Fruit fly (Drosophila melanogaster) Kc167 (cell line): ENCODE results near the gene Alp9.

ENCODE experiments used
- Myc ChIP-seq: fragments of >200 bp; optimal IDR thresholded peaks from 2 replicates; lab custom pipeline; 2017; ENCODE audit warnings: missing external identifiers
- Sin3A ChIP-seq: fragments of >200 bp; optimal IDR thresholded peaks from 2 replicates; lab custom pipeline; 2018; ENCODE audit warnings: missing external identifiers
- h ChIP-seq: fragments of >200 bp; optimal IDR thresholded peaks from 3 replicates; lab custom pipeline; 2018; ENCODE audit warnings: missing external identifiers
- insv ChIP-seq: fragments of >200 bp; optimal IDR thresholded peaks from 3 replicates; lab custom pipeline; 2018; ENCODE audit warnings: missing external identifiers
- psq ChIP-seq: fragments of >200 bp; optimal IDR thresholded peaks from 2 replicates; lab custom pipeline; 2017; ENCODE audit warnings: missing external identifiers
- ttk ChIP-seq: sonication (Bioruptor generic); optimal IDR thresholded peaks from 2 replicates; lab custom pipeline; 2017; ENCODE audit warnings: missing external identifiers

The Alp9 gene

DNA sequence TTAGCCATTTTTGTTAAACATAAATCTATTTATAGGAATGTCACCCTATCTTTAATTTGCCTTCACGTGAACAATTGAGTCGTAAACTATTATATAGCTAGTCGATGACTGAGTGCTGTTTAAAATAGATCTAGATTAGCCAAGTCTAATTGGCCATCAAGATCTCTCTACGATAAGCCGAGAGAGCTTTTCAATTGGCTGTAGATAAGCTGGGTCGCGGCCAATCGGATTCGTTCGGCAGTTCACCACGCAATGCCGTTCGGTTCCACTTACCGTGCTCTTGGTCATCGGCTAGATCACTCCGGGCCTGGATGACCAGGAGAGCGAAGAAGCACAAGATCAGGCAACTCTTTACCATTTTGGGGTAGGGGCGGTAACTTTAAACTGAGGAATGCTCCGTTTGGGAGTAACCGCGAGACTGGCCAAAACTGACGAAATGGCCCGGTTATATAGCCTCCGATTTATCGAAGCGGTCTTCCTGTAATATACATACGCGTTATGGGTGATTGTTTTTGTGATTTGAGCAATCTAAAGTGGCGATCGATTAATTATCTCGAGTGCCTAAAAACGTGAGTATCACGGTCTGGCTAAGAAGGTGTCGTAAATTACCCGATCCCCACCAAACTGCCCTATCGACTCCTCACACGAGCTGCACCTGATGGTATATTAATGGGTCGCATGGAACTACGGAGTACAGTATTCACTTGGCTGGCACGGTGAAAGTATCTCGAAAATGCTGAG, at the start of gene Alp9, which contains the start of gene Alp10:
Gene Alp9, plus strand, starts transcription at position 690 of the 741 bp plus-strand sequence.
Gene Alp10, minus strand, starts transcription at position 420 of the 741 bp plus-strand sequence.
- TF ChIP-seq psq (no peak), insv (lab: Kevin White, UChicago) (no peak), ttk (lab: Kevin White, UChicago) (no peak), h (lab: Kevin White, UChicago) (no peak), Sin3A (no peak), Myc (lab: Kevin White, UChicago) (no peak)

DNA sequence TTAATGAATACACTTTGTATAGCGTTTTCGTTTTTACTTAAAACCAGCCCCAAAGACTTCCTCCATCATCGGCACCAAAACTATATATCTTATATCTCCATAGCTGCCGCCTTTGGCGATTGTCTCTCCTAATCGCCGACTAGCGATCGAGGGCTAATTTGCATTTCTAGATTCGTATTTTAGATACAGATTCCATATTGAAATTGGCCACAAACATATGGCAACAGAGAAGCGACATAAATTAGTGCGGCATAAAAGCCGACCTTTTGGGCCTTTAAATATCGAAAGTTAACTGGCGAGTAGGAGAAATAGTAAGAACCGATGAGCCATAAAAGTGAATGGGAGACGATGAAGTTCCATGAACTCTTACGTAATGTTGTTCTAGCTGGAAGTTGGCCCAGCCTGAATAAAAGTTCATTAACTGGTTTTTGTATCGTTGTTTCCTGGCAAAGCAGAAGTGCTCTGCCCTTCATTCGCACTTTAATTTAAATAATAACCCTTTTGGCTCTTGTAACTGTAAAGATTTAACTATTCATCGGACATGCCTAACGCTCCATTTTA, 46.7 kb upstream of the Alp9 start:
- no peak for TF ChIP-seq psq
- no peak for TF ChIP-seq h (lab: Kevin White, UChicago)
- no peak for TF ChIP-seq Sin3A
- TF ChIP-seq insv (lab: Kevin White, UChicago) = no peak
- TF ChIP-seq Myc (lab: Kevin White, UChicago) = no peak
- no peak for TF ChIP-seq ttk (lab: Kevin White, UChicago)

DNA sequence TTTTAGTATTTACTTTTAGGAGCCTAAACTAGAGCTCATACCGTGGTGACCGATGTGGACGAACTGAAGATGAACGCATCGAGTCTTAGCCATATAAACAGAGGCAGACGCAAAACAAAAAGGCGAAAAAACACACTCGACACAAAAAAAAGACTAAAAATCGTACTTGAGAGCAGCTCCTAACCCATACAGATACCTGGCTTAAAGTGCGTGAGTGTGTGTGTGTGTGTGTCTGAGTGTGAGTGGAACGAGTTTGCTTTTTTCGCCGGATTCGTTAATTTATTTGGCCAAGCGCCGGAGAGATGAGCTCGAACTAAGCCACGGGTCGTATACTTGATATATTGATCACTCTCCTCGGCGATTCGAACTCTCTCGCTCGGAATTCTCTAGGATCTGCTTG, 44.3 kb upstream of the Alp9 start, which contains the start of gene frm:
Gene frm, minus strand, starts transcription at position 73 of the 400 bp plus-strand sequence.
- TF ChIP-seq insv (lab: Kevin White, UChicago) (no peak), Sin3A (no peak), psq (no peak), ttk (lab: Kevin White, UChicago) (no peak)

DNA sequence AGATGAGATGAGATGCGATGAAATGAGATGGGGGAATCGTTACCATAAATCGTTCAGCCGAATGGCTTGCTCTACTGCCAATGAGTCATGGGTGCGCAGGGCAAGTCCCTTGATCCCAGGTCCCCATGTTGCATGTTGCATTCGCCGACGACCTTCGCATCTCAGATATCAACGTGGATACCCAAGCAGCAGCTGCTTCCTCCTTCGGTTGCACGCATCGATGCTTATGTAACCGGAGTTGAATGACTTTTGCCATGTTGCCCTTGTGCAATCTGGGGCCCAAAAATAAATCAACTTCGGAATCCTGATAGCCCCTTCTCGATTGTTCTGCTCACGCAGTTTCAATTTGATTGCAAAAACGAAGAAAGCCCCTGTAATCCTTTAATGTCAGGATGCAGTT, 41.6 kb upstream of the Alp9 start:
- TF ChIP-seq Sin3A (no peak), ttk (lab: Kevin White, UChicago) (no peak), h (lab: Kevin White, UChicago) (no peak), insv (lab: Kevin White, UChicago) (no peak)

DNA sequence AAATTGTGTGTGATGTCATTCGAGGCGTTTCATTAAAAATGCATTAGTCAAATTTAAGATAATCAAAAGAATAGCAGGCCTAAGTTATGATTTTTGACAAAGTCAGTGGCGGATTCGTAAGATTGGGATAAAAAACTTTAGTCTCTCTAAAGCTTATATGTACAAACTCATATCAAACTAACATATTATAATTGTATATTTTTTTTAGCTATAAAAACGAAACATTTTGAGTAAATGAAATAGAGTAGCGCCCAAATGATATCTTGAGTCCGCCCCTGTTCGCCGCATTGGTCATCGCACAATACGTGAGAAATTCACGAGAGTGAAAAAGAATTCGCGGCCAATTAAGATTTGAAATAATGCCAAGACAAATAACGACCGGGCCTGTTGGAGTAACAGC, 41.0 kb upstream of the Alp9 start:
- TF ChIP-seq h (lab: Kevin White, UChicago) = no peak
- no peak for TF ChIP-seq Myc (lab: Kevin White, UChicago)
- no peak for TF ChIP-seq psq
- TF ChIP-seq Sin3A = no peak
- TF ChIP-seq insv (lab: Kevin White, UChicago) = no peak
- TF ChIP-seq ttk (lab: Kevin White, UChicago) = no peak

DNA sequence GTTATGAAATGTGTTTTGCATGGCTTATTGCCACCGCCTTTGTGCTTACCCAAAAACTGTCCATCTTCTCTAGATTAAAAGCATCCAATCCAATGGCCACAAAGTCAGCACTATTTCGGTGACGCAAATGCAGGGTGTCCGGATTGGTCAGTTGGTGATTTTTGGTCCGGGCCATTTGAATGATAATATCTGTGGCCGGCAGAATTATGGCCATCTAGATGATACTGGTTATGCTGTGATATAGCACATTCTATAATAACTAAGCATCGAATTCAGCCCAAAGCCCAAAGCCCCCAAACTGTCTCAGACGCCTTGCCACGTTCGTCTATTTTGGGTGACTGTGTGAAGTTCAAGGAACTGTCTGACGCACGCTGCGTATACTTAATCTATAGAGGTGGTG, 39.1 kb upstream of the Alp9 start:
- TF ChIP-seq Sin3A (no peak), psq (no peak), Myc (lab: Kevin White, UChicago) (no peak), ttk (lab: Kevin White, UChicago) (no peak), insv (lab: Kevin White, UChicago) (no peak), h (lab: Kevin White, UChicago) (no peak)

DNA sequence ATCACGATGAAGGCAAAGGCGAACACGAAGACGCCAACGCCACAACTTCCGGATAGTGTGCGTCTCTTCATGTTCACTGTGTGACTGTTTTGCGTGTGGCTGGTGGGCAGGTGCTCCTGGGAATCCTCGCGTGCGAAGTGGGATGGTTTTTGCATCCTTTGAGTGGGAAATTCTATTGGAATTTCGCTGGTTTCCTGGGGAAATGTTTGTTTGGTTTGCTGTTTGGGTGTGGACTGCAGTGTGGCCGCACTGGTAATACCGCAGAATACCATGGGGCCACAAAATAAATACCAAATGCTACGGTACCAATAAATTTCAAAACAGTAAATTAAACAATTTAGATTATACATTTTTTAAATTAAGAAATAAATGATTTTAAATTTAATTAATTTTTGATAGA, 34.0 kb upstream of the Alp9 start, which contains the start of gene sinu:
Gene sinu, minus strand, starts transcription at position 258 of the 400 bp plus-strand sequence.
- TF ChIP-seq ttk (lab: Kevin White, UChicago) = no peak

DNA sequence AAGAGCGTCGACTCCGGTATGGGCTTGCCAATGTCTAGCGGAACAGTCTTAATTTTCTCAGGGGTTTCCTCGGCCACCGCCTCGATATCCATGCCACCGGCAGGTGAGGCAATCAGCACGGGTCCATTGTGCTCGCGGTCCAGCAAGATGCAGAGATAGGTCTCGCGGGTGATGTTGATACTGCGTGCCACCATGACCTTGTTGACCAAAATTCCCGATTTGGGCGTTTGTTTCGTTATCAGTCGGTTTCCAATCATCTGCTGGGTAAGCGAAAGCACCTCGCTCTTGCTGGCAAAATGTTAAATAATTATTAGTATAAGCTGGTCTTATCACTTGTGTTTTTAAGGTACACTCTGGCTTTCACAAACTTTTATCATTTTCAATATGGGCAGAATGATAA, 32.8 kb upstream of the Alp9 start:
- TF ChIP-seq ttk (lab: Kevin White, UChicago) (no peak), psq (no peak), h (lab: Kevin White, UChicago) (no peak), Myc (lab: Kevin White, UChicago) (no peak), Sin3A (no peak), insv (lab: Kevin White, UChicago) (no peak)

DNA sequence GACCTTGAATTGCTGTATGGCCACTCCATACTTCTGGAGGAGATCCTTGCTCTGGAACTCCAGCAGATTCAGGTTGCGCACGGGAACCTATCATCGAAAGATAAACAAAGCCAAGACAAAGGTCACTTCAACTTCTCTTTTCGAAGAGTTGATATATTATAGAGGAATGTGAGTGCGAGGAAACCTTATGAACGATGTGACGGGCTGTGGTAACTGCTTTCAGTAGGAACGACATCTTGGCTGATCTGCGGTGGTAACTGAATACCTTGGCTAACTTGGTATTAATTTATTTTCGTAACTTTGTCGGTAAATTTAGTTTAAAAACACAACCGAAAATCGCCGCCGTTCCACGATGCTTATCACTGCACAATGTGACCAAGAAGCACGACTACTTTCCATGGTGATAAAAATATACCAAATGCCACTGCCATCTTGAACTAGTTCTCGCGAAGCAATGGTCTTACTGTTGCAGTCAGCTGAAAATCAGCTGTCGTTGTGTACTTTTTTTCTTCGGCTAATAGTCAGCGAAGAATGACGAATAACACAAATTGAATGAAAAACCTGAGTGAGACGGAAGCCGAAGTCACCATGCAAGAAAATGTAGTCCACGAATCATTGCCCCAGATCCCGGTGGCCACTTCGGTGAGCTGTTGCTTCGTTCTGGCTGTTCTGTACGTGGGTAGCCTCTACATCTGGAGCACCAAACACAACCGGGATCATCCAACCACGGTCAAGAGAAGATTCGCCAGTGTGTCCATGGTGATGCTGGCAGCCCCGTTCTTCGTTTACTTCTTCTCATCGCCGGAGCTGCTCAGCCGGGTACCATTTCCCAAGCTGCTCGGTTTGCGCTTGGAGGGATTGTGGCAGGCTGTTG, 31.8 kb upstream of the Alp9 start, which contains the start of the genes ScsbetaG and Sras:
Gene ScsbetaG, minus strand, starts transcription at position 383 of the 874 bp plus-strand sequence.
Gene Sras, plus strand, starts transcription at position 466 of the 874 bp plus-strand sequence.
- TF ChIP-seq Myc (lab: Kevin White, UChicago) = no peak
- TF ChIP-seq h (lab: Kevin White, UChicago) = no peak
- TF ChIP-seq psq = no peak
- TF ChIP-seq insv (lab: Kevin White, UChicago) = no peak
- no peak for TF ChIP-seq Sin3A
- TF ChIP-seq ttk (lab: Kevin White, UChicago) = no peak

DNA sequence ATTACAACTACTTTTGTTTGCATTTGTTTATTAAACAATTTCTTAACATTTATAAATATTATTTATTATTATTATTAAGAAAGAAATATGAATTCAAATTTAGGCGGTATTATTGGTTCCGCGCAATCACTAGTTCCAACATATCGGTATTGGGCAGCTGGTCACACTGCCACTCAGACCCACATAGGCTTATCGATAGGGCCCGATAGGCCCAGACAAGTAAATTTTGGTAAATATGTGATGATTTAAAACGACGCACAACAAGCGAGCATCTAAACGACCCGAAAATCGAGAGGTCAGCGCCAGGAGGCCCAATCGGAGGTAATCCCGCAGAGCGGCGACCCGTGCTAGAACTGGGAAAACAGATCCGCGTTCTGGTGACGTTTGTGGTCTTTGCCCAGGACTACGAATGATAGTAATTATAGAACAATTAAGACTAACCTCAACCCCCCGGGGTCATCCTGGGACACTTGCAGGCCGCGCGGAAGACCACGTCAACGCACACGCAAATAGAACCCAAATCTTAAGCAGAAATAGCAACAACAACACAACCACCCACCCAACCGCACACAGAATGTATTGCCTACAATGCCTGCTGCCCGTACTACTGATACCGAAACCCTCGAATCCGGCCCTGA, 30.2 kb upstream of the Alp9 start, which contains the start of gene bc10:
Gene bc10, plus strand, starts transcription at position 181 of the 638 bp plus-strand sequence.
- TF ChIP-seq Myc (lab: Kevin White, UChicago) (no peak), ttk (lab: Kevin White, UChicago) (no peak), insv (lab: Kevin White, UChicago) (no peak), psq (no peak), Sin3A (no peak), h (lab: Kevin White, UChicago) (no peak)

DNA sequence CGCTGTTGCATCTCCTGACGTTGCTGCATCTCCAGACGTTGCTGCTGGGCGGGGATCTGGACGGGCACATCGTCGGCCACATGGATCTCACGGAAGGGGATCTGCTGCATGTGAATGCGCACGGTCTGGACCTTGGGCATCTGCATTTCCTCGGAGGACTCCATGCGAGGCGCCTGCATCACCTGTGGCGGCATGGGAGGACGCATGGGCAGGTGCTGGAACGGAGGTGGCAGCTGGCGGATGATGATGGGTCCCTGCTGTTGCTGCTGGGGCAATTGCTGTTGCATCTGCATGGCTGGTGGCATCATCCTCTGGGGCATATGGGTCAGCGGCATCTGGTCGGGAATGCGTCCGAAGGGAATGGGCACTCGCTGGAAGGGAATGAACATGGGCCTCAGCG, 27.0 kb upstream of the Alp9 start:
- TF ChIP-seq ttk (lab: Kevin White, UChicago) (no peak), h (lab: Kevin White, UChicago) (no peak), psq (no peak), Sin3A (no peak), insv (lab: Kevin White, UChicago) (no peak), Myc (lab: Kevin White, UChicago) (no peak)
